Worm (Caenorhabditis elegans): ENCODE measurements around the gene pqe-1.

DNA sequence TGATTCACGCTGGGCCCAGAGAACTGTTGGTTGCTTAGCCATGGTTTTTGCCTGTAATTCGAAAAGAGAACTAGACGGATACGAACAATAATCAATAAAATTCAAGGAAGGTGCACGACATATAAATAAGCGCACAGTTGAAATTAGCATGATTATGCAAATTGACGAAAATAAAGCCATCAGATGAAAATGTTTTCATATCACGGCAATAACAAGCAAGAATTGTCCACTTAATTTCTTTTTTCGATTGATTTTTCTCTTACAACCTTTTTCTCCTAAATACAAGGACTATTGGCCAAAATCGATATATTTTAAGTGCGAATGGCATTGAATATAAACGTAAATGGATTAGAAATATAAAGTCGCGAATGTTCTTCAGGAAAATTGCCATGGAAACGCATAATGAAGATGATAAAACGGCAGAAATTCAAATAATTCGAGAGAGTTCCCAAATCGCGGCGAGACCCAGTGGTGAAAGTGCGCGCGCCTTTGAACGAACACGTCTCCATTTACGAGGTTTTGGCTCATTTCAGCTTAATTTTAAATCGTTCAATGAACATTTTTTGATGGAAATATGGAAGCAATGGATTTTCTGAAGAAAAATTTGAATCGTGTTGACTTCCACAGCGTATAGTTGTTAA, 36.2 kb upstream of the pqe-1 start, which contains the start of the genes daf-41 and toc-1:
- TF ChIP-seq ama-1 (optimal IDR thresholded peaks at IDR 0.05) (no peak), B0310.2 (tag; optimal IDR thresholded peaks at IDR 0.05) (no peak)
